Worm (Caenorhabditis elegans) whole organism, midembryonic: ENCODE measurements around the gene F18G5.6.

Experiments
- flt-1 ChIP-seq: fragments of 200-800 bp; sonication (Bioruptor generic); IDR thresholded peaks from 2 replicates; pipeline ENCODE4 v1.3.6; 2022; ENCODE audit warnings: missing genetic modification characterization, missing compliant biosample characterization
- ztf-29 ChIP-seq: fragments of 200-800 bp; sonication (Bioruptor generic); IDR thresholded peaks from 2 replicates; pipeline ENCODE4 v1.3.6; 2022; ENCODE audit warnings: missing genetic modification reagents, missing genetic modification characterization, missing compliant biosample characterization

DNA sequence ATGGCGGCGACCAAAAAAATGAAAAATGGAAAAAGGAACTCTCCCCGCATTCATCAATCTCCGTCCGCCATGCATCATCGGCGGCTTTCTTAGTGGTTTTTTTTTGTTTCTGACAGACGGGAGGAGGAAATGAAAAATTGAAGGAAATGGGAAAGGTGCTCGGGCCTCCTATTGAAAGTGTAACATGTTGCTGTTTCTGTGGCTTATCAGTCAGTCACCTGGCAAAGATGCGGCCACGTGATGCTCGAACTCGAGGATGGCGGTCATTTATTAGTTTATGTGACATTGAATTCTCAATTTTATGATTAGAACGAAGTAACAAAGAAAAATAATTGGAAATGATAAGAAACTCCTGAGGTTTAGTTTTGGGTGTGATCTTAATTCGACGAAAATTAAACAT, 505 bp upstream of the F18G5.6 start:
- TF ChIP-seq ztf-29 (GFP tag; lab: Robert Waterston, UW) (no peak), flt-1 (GFP tag; lab: Robert Waterston, UW) (no peak)
